Fruit fly (Drosophila melanogaster) Kc167 (cell line): ENCODE results near the gene CG10959.

Experiments
- Myc ChIP-seq: fragments of >200 bp; optimal IDR thresholded peaks from 2 replicates; lab custom pipeline; 2017; ENCODE audit warnings: missing external identifiers
- Sin3A ChIP-seq: fragments of >200 bp; optimal IDR thresholded peaks from 2 replicates; lab custom pipeline; 2018; ENCODE audit warnings: missing external identifiers
- h ChIP-seq: fragments of >200 bp; optimal IDR thresholded peaks from 3 replicates; lab custom pipeline; 2018; ENCODE audit warnings: missing external identifiers
- insv ChIP-seq: fragments of >200 bp; optimal IDR thresholded peaks from 3 replicates; lab custom pipeline; 2018; ENCODE audit warnings: missing external identifiers
- psq ChIP-seq: fragments of >200 bp; optimal IDR thresholded peaks from 2 replicates; lab custom pipeline; 2017; ENCODE audit warnings: missing external identifiers
- ttk ChIP-seq: sonication (Bioruptor generic); optimal IDR thresholded peaks from 2 replicates; lab custom pipeline; 2017; ENCODE audit warnings: missing external identifiers

The CG10959 gene

DNA sequence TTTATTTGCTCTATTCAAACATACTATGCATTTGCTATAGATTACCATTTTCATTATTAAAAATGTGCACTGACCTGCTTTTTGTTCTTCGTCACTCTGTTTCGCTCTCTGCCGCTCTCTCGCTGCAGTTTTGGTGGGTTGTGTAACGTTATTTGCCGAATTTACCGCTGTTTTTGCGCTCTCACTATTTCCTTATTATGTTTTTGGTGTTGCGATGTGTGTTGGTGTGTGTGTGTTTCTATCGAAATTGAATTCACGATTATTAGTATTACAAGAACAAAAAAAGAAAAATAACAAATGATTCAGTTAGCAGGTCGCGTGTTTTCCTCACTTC lies 33.3 kb upstream of the CG10959 start:
- no peak for TF ChIP-seq Myc
- no peak for TF ChIP-seq insv

DNA sequence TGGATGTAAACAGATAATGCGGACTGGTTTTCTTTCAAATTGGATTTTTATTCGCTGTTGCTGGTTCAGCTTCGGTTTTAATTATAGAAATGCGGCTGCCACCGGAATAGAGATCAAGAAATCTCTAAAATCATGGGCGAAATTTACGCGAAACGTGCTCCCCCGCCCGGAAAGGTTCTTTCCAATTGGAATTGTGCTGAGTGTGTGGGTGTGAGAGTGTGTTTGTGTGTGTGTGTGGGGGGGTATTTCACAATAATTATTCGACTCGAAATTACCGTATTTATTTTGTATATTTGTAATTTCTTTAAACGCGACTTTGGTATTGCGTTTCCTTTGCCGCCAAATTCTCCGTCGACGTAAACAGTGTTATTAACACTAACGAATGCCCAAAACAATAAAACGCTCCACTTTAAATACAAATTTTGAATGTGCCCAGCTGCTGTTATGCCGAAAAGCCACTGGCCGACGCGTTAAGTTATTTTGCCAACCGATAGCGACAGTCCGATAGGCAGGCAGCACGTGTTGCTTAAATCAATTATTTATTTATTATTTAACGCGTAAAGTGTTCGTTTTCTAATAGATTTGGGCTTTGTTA lies 32.8 kb upstream of the CG10959 start, which contains the start of gene Gclc:
Gclc (minus strand) TSS at position 431 of the 595 bp plus-strand sequence.
- no peak for TF ChIP-seq Myc
- no peak for TF ChIP-seq ttk (lab: Kevin White, UChicago)
- TF ChIP-seq insv, result no peak
- TF ChIP-seq Sin3A (lab: Kevin White, UChicago), result no peak
- no peak for TF ChIP-seq psq (lab: Kevin White, UChicago)
- TF ChIP-seq h (lab: Kevin White, UChicago), result no peak

DNA sequence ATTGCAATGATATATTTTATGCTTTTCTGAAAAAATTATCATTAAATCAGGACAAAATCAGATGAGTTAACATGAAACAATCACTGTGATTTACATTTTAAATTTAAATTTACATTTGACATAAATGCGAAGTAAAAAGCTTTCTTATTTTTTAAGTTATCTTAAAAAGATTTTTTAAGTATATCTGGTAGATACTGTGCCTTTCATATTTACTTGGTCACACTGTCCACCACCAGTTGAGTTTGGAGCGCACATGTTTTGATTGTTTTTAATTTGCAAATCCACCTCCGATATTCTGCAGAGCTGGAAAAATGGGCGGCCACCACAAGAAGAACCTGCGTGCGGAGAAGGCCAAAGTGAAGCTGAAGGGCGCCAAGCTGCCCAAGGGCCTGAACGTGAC lies 31.8 kb upstream of the CG10959 start, which contains the start of gene CG1575:
CG1575 (plus strand) TSS at position 200 of the 400 bp plus-strand sequence.
- TF ChIP-seq psq (lab: Kevin White, UChicago) (no peak), Sin3A (lab: Kevin White, UChicago) (no peak), insv (no peak), Myc (no peak), h (lab: Kevin White, UChicago) (no peak), ttk (lab: Kevin White, UChicago) (no peak)

DNA sequence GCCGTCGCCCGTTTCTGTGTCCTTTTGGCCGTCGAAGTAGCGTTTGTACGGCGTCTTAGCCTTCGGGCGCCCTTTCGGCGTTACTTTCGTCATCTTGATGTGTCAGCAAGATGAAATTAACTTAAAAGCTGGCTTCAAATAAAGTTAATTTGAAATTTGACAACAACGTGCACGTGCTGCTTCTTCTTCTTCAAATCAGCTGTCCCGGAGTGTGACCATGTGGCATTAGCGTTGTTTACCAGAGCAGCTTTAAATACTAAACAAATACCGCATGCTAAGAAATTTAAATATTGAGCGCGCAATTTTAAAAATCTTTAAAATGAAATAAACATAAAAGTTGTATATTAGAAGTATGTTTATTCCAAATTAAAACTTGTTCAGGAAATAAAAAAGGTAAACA lies 27.6 kb upstream of the CG10959 start, which contains the start of gene CG2260:
CG2260 (minus strand) TSS at position 209 of the 400 bp plus-strand sequence.
- TF ChIP-seq h (lab: Kevin White, UChicago) (no peak), ttk (lab: Kevin White, UChicago) (no peak), insv (no peak), Myc (no peak), psq (lab: Kevin White, UChicago) (no peak), Sin3A (lab: Kevin White, UChicago) (no peak)

DNA sequence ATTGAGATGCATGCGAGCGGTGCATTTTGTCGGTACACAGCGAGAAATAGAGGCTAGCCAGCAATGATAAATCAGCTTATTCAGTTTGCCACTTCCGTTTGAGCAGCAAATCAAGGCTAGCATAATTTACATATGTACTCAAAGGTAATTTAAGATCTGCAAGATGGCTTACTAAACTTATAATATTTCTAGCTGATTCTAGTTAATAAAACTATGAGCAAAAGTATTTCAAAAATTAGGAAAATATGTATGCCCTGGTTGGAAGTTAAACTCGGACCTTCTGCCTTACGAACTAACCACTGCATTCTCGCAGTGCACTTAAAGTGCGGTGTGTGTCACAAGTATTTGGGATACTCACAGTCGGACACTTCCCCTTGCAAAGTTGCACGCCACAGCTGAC lies 25.7 kb upstream of the CG10959 start:
- TF ChIP-seq Sin3A (lab: Kevin White, UChicago), result no peak
- no peak for TF ChIP-seq ttk (lab: Kevin White, UChicago)
- TF ChIP-seq h (lab: Kevin White, UChicago), result no peak
- no peak for TF ChIP-seq insv
- TF ChIP-seq Myc, result no peak
- TF ChIP-seq psq (lab: Kevin White, UChicago), result no peak

DNA sequence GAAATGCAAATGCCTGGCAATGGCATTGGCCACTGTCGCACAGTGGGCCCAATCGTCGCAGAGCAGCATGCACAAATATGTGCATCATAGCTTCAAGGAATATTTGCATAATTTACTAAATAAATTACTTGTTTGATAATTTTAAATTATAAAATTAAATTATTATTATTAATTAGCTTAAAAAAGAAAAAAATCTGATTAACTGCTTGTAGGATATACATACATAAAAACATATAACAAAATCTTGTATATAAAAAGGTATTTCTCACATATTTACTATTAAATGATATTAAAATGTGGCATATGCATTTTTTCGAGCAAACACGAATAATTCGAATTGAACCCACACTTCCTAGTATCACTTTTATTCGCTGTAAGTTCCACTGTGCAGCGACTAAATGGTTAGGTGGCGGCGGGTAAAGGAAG lies 23.3 kb upstream of the CG10959 start:
- TF ChIP-seq insv (no peak), psq (lab: Kevin White, UChicago) (no peak), h (lab: Kevin White, UChicago) (no peak), Sin3A (lab: Kevin White, UChicago) (no peak), Myc (no peak), ttk (lab: Kevin White, UChicago) (no peak)

DNA sequence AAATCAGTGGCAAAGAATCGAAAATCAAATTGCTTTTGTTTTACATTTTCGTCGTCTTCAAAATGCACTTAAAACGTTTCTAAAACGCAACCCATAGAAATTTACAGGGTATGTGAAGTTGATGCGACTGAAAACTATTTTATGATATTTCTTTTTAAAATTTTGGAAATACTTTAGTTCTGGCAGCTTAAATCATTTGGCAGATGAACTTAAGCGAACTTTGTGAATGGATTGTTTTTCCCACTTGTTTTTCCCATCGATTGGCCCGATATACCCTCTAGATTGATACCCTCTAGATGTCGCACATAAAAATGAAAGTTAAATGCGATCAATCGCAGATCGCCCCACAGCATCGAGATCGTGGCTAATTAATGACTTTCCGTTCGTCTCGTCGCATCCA lies 22.4 kb upstream of the CG10959 start:
- TF ChIP-seq h (lab: Kevin White, UChicago) (no peak), insv (no peak), ttk (lab: Kevin White, UChicago) (no peak), Sin3A (lab: Kevin White, UChicago) (no peak), Myc (no peak), psq (lab: Kevin White, UChicago) (no peak)

DNA sequence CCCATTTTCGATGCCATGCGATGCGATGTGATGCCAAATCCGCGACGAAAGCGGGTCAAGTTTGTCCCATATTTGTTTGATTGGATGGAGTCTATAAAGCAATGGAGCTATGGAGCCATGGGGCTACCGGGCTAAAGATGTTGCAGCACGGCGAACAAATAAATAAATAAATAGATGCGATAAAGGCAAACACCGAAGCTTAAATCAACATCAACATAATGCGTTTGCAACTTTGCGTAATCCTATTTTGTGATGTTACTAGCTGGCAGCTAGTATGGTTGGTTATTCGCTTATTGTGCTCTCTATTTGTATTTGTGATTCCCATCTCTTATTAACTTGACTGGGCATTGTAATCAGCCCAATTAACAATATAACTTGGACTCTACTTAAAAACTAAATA lies 20.4 kb upstream of the CG10959 start:
- TF ChIP-seq psq (lab: Kevin White, UChicago) (no peak), h (lab: Kevin White, UChicago) (no peak), insv (no peak), ttk (lab: Kevin White, UChicago) (no peak), Sin3A (lab: Kevin White, UChicago) (no peak), Myc (no peak)

DNA sequence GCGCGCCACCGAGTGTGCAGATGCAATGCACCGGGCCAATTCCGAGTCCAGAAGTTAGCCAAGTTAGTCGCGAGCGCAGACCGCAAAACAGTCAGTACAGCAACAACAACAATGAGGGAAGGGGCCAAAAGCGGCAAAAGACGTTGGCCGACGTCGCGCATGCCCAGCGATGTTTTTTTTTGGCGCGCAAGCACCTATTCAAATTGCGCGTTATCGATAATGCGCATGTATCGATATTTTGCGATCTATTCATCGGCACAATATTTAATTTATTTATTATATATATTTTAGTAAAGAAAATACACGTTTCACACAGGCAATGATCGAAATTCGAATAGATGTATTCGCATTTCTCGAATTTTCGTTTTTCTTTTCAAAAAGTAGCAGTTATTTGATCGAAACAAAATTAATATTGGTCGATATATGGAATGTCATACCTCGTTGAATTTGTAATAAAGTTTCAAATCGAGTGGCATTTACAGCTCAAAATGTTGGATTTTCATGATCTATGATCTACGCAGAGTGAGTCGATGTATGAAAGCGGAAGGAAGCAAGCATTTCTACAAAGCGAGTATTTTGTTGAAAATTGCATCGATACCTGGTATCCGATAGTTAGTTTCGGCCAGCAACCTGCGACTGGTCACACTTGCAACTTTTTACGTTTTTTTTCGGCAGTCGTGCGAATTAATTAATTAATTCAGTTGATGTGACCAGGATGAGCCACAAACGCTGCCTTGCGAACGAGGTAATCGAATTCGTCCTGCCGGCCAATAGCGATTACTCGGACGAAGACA lies 19.2 kb upstream of the CG10959 start, which contains the start of gene CG2116:
CG2116 (plus strand) TSS at position 609 of the 794 bp plus-strand sequence.
- TF ChIP-seq ttk (lab: Kevin White, UChicago) (no peak), Sin3A (lab: Kevin White, UChicago) (no peak), insv (no peak)

DNA sequence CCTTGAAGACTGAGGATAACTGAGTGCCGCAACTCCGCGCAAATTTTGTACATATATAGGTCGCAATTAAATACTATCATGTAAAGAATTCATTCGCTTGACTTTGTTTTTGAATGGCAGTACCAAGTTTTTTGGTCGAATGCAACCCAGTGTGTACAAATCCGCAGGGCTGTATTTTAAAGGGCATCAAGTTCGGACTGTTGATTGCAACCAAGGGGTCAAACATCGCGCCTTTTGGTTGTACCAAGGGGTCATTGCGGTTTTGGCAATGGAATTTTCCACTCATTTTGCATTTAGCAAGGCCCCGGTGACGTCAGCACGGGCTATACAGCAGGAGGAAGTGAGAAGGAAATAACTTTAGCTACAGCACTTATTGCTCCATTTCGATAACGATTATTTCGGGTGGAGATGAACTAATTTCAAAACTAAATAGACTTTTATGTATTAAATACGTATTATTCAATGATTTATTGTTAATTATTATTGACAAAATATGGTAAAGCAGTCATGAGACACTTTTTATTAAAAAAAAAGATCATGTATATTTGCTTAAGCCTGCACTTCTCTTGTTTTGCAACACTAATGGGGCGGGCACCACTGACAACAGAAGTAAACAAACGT lies 16.8 kb upstream of the CG10959 start, which contains the start of gene CG10958:
CG10958 (plus strand) TSS at position 593 of the 621 bp plus-strand sequence.
- TF ChIP-seq h (lab: Kevin White, UChicago), result no peak
- TF ChIP-seq Sin3A (lab: Kevin White, UChicago), result no peak
- TF ChIP-seq insv, result no peak
- no peak for TF ChIP-seq ttk (lab: Kevin White, UChicago)
- no peak for TF ChIP-seq Myc
- TF ChIP-seq psq (lab: Kevin White, UChicago), result no peak

DNA sequence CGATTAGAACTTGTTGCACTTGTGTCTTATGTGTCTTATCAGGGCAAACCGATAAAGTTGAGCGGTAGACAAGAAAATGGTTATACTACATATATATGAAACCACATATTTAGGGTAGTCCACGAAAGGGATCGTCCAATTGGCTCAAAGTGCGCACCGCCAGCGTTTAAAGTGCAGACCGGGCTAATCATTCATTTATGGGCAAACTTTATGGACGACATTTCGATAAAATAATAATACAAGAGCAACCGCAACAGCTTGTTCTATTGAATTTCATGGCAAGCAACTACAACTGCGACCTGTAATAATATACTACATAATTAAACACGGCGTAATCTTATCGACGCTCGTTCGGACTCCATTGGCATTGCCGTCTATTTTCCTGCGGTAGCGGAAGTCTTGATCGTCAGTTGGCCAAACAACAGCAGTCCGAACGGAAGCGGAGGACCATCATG lies 13.1 kb upstream of the CG10959 start, which contains the start of the genes cyr and CG2120:
cyr (minus strand) TSS at position 294 of the 455 bp plus-strand sequence.
CG2120 (plus strand) TSS at position 405 of the 455 bp plus-strand sequence.
- TF ChIP-seq h (lab: Kevin White, UChicago) (no peak), Myc (no peak), Sin3A (lab: Kevin White, UChicago) (no peak), ttk (lab: Kevin White, UChicago) (no peak), psq (lab: Kevin White, UChicago) (no peak), insv (no peak)

DNA sequence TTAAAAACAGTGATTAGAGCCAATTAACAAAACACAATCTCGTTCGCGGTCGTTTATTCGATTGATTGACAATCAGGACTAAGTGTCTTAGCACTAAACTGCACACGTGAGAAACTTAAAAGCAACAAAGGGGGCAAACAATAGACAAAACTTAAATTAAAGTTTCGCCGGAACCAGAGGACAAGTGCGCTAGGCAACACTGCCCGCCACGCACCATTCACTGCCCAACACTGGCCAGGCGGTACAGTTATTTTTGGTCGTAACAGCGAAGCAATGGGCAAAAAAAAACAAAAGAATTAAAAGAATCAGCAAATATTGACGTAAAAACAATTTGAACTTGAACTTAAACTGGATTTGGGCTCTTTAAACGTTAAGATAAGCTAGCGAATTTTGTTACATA lies 11.3 kb upstream of the CG10959 start:
- no peak for TF ChIP-seq psq (lab: Kevin White, UChicago)
- no peak for TF ChIP-seq ttk (lab: Kevin White, UChicago)
- no peak for TF ChIP-seq insv
- TF ChIP-seq Myc, result no peak
- no peak for TF ChIP-seq Sin3A (lab: Kevin White, UChicago)
- TF ChIP-seq h (lab: Kevin White, UChicago), result no peak
